Fruit fly (Drosophila melanogaster) whole organism, embryonic: ENCODE measurements around the gene Muc30E.

Experiments
- Awh ChIP-seq: fragments of 200-800 bp; sonication (Bioruptor generic); IDR thresholded peaks from 2 replicates; pipeline ENCODE4, ENCODE4 v1.3.6; 2022; ENCODE audit warnings: missing biosample characterization, missing genetic modification characterization
- CG10209 ChIP-seq: fragments of 200-800 bp; sonication (Bioruptor generic); optimal IDR thresholded peaks from 3 replicates; lab custom pipeline; 2017; ENCODE audit warnings: missing biosample characterization, mild to moderate bottlenecking, missing genetic modification characterization, missing genetic modification reagents
- CG10366 ChIP-seq: fragments of 200-800 bp; sonication (Bioruptor generic); IDR thresholded peaks from 2 replicates; pipeline ENCODE4 v1.3.6; 2022; ENCODE audit warnings: missing biosample characterization, missing genetic modification characterization
- CG10959 ChIP-seq: fragments of 200-800 bp; sonication (Bioruptor generic); IDR thresholded peaks from 2 replicates; pipeline ENCODE4 v1.3.6; 2022; ENCODE audit warnings: missing biosample characterization, missing genetic modification characterization
- CG11696 ChIP-seq: fragments of 200-800 bp; sonication (Bioruptor generic); IDR thresholded peaks from 2 replicates; pipeline ENCODE4 v1.3.6; 2022; ENCODE audit warnings: missing biosample characterization, missing genetic modification characterization
- CG12155 ChIP-seq: fragments of 200-800 bp; sonication (Bioruptor generic); optimal IDR thresholded peaks from 3 replicates; lab custom pipeline; 2016; ENCODE audit warnings: missing biosample characterization, missing genetic modification characterization
- CG1233 ChIP-seq: fragments of 200-800 bp; sonication (Bioruptor generic); optimal IDR thresholded peaks from 4 replicates; lab custom pipeline; 2018; ENCODE audit warnings: missing biosample characterization, mild to moderate bottlenecking, missing genetic modification characterization
- CG12744 ChIP-seq: fragments of 200-800 bp; sonication (Bioruptor generic); optimal IDR thresholded peaks from 2 replicates; lab custom pipeline; 2016; ENCODE audit warnings: missing biosample characterization, missing genetic modification characterization
- CG14965 ChIP-seq: fragments of 200-800 bp; sonication (Bioruptor generic); optimal IDR thresholded peaks from 2 replicates; lab custom pipeline; 2016; ENCODE audit warnings: missing biosample characterization, missing genetic modification characterization, borderline replicate concordance
- CG15011 ChIP-seq: fragments of 200-800 bp; sonication (Bioruptor generic); optimal IDR thresholded peaks from 3 replicates; lab custom pipeline; 2018; ENCODE audit warnings: missing biosample characterization, mild to moderate bottlenecking, missing genetic modification characterization
- CG15073 ChIP-seq: fragments of 200-800 bp; sonication (Bioruptor generic); optimal IDR thresholded peaks from 2 replicates; lab custom pipeline; 2016; ENCODE audit warnings: missing biosample characterization, missing genetic modification characterization
- CG1529 ChIP-seq: fragments of 200-800 bp; sonication (Bioruptor generic); optimal IDR thresholded peaks from 3 replicates; lab custom pipeline; 2018; ENCODE audit warnings: missing biosample characterization, missing genetic modification characterization
- CG17328 ChIP-seq: fragments of 200-800 bp; sonication (Bioruptor generic); IDR thresholded peaks from 2 replicates; pipeline ENCODE4 v1.3.6; 2022; ENCODE audit warnings: missing biosample characterization, missing genetic modification characterization
- CG17361 ChIP-seq: fragments of 200-800 bp; sonication (Bioruptor generic); IDR thresholded peaks from 3 replicates; pipeline ENCODE4 v1.3.6; 2022; ENCODE audit warnings: missing biosample characterization, missing genetic modification characterization
- CG18764 ChIP-seq: fragments of 200-800 bp; sonication (Bioruptor generic); optimal IDR thresholded peaks from 3 replicates; lab custom pipeline; 2016; ENCODE audit warnings: missing biosample characterization, missing genetic modification characterization
- CG2129 ChIP-seq: fragments of 200-800 bp; sonication (Bioruptor generic); IDR thresholded peaks from 2 replicates; pipeline ENCODE4 v1.3.6; 2022; ENCODE audit warnings: missing biosample characterization, missing genetic modification characterization; ENCODE audit not compliant: partially characterized antibody
- CG32772 ChIP-seq: fragments of 200-800 bp; sonication (Bioruptor generic); IDR thresholded peaks from 2 replicates; pipeline ENCODE4 v1.3.6; 2022; ENCODE audit warnings: missing biosample characterization, missing genetic modification characterization
- CG34376 ChIP-seq: fragments of 200-800 bp; sonication (Bioruptor generic); optimal IDR thresholded peaks from 2 replicates; lab custom pipeline; 2018; ENCODE audit warnings: missing biosample characterization, mild to moderate bottlenecking, missing genetic modification characterization
- CG3838 ChIP-seq: fragments of 200-800 bp; sonication (Bioruptor generic); optimal IDR thresholded peaks from 3 replicates; lab custom pipeline; 2016; ENCODE audit warnings: missing biosample characterization, missing genetic modification characterization
- CG3995 ChIP-seq: fragments of 200-800 bp; sonication (Bioruptor generic); optimal IDR thresholded peaks from 3 replicates; lab custom pipeline; 2016; ENCODE audit warnings: missing biosample characterization, missing genetic modification characterization
- CG6272 ChIP-seq: fragments of 200-800 bp; sonication (Bioruptor generic); IDR thresholded peaks from 2 replicates; pipeline ENCODE4 v1.3.6; 2022; ENCODE audit warnings: missing biosample characterization, missing genetic modification characterization
- CG9932 ChIP-seq: fragments of 200-800 bp; sonication (Bioruptor generic); IDR thresholded peaks from 2 replicates; pipeline ENCODE4 v1.3.6; 2022; ENCODE audit warnings: missing biosample characterization, missing genetic modification characterization
- Chrac-16 ChIP-seq: fragments of 200-800 bp; sonication (Bioruptor generic); optimal IDR thresholded peaks from 3 replicates; lab custom pipeline; 2016; ENCODE audit warnings: missing biosample characterization, missing genetic modification characterization
- Deaf1 ChIP-seq: fragments of 200-800 bp; optimal IDR thresholded peaks from 3 replicates; lab custom pipeline; 2019; ENCODE audit warnings: missing biosample characterization, mild to moderate bottlenecking, missing genetic modification characterization, moderate library complexity
- Dek ChIP-seq: fragments of 200-800 bp; sonication (Bioruptor generic); optimal IDR thresholded peaks from 3 replicates; lab custom pipeline; 2019; ENCODE audit warnings: missing biosample characterization, mild to moderate bottlenecking, missing genetic modification characterization, moderate library complexity
- GATAe ChIP-seq: fragments of 200-800 bp; sonication (Bioruptor generic); conservative IDR thresholded peaks from 2 replicates; pipeline ENCODE4 v1.3.6; 2022; ENCODE audit warnings: missing biosample characterization, missing genetic modification characterization
- HLH3B ChIP-seq: fragments of 200-800 bp; sonication (Bioruptor generic); IDR thresholded peaks from 2 replicates; pipeline ENCODE4 v1.3.6; 2022; ENCODE audit warnings: missing biosample characterization, missing genetic modification characterization
- Lpt ChIP-seq: fragments of >200 bp; optimal IDR thresholded peaks from 2 replicates; lab custom pipeline; 2018; ENCODE audit warnings: missing biosample characterization, missing genetic modification characterization
- NC2α ChIP-seq: fragments of 200-800 bp; sonication (Bioruptor generic); optimal IDR thresholded peaks from 2 replicates; lab custom pipeline; 2016; ENCODE audit warnings: missing biosample characterization, missing genetic modification characterization
- Oli ChIP-seq: fragments of 200-800 bp; sonication (Bioruptor generic); optimal IDR thresholded peaks from 2 replicates; lab custom pipeline; 2018; ENCODE audit warnings: missing biosample characterization, mild to moderate bottlenecking, missing genetic modification characterization, moderate library complexity
- Sin3A ChIP-seq: fragments of >200 bp; optimal IDR thresholded peaks from 2 replicates; lab custom pipeline; 2018
- Six4 ChIP-seq: fragments of 200-800 bp; sonication (Bioruptor generic); optimal IDR thresholded peaks from 2 replicates; lab custom pipeline; 2016; ENCODE audit warnings: missing biosample characterization, missing genetic modification characterization
- Sry-β ChIP-seq: fragments of 200-800 bp; sonication (Bioruptor generic); optimal IDR thresholded peaks from 2 replicates; lab custom pipeline; 2018; ENCODE audit warnings: missing biosample characterization, mild to moderate bottlenecking, missing genetic modification characterization, moderate library complexity
- TFAM ChIP-seq: fragments of 200-800 bp; sonication (Bioruptor generic); optimal IDR thresholded peaks from 2 replicates; lab custom pipeline; 2017; ENCODE audit warnings: missing biosample characterization, missing genetic modification characterization, inconsistent platforms
- abd-A ChIP-seq: fragments of 200-800 bp; sonication (Bioruptor generic); optimal IDR thresholded peaks from 3 replicates; lab custom pipeline; 2019; ENCODE audit warnings: missing biosample characterization, mild to moderate bottlenecking, missing genetic modification characterization, moderate library complexity
- ato ChIP-seq: fragments of 200-800 bp; sonication (Bioruptor generic); IDR thresholded peaks from 2 replicates; pipeline ENCODE4 v1.3.6; 2022; ENCODE audit warnings: missing biosample characterization, missing genetic modification characterization; ENCODE audit not compliant: partially characterized antibody
- br ChIP-seq: fragments of >200 bp; optimal IDR thresholded peaks from 2 replicates; lab custom pipeline; 2017
- btn ChIP-seq: fragments of 200-800 bp; sonication (Bioruptor generic); optimal IDR thresholded peaks from 2 replicates; lab custom pipeline; 2016; ENCODE audit warnings: missing biosample characterization, missing genetic modification characterization
- dan ChIP-seq: fragments of 200-800 bp; sonication (Bioruptor generic); IDR thresholded peaks from 2 replicates; pipeline ENCODE4 v1.3.6; 2022; ENCODE audit warnings: missing biosample characterization, missing genetic modification characterization
- disco-r ChIP-seq: fragments of 200-800 bp; sonication (Bioruptor generic); optimal IDR thresholded peaks from 2 replicates; lab custom pipeline; 2016; ENCODE audit warnings: missing biosample characterization, missing genetic modification characterization
- emc ChIP-seq: fragments of 200-800 bp; sonication (Bioruptor generic); optimal IDR thresholded peaks from 2 replicates; lab custom pipeline; 2016; ENCODE audit warnings: missing biosample characterization, missing genetic modification characterization
- en ChIP-seq: fragments of 200-800 bp; sonication (Bioruptor generic); optimal IDR thresholded peaks from 2 replicates; lab custom pipeline; 2016; ENCODE audit warnings: missing biosample characterization, missing genetic modification characterization
- fd96Cb ChIP-seq: fragments of 200-800 bp; sonication (Bioruptor generic); optimal IDR thresholded peaks from 2 replicates; lab custom pipeline; 2018; ENCODE audit warnings: missing biosample characterization, mild to moderate bottlenecking, missing genetic modification characterization, moderate library complexity
- gsb ChIP-seq: fragments of 200-800 bp; sonication (Bioruptor generic); IDR thresholded peaks from 2 replicates; pipeline ENCODE4 v1.3.6; 2022; ENCODE audit warnings: missing biosample characterization, missing genetic modification characterization
- ind ChIP-seq: fragments of 200-800 bp; sonication (Bioruptor generic); optimal IDR thresholded peaks from 3 replicates; lab custom pipeline; 2016; ENCODE audit warnings: missing biosample characterization, missing genetic modification characterization
- pros ChIP-seq: fragments of 200-800 bp; sonication (Bioruptor generic); optimal IDR thresholded peaks from 3 replicates; lab custom pipeline; 2019; ENCODE audit warnings: missing biosample characterization, mild to moderate bottlenecking, missing genetic modification characterization, moderate library complexity
- row ChIP-seq: fragments of 200-800 bp; sonication (Bioruptor generic); IDR thresholded peaks from 3 replicates; pipeline ENCODE4 v1.3.6; 2022; ENCODE audit warnings: missing biosample characterization, missing genetic modification characterization
- sd ChIP-seq: fragments of 200-800 bp; sonication (Bioruptor generic); optimal IDR thresholded peaks from 3 replicates; lab custom pipeline; 2018; ENCODE audit warnings: missing biosample characterization, mild to moderate bottlenecking, missing genetic modification characterization, moderate library complexity
- trh ChIP-seq: fragments of 200-800 bp; sonication (Bioruptor generic); optimal IDR thresholded peaks from 2 replicates; lab custom pipeline; 2016; ENCODE audit warnings: missing biosample characterization, missing genetic modification characterization
- unc-4 ChIP-seq: fragments of 200-800 bp; sonication (Bioruptor generic); IDR thresholded peaks from 2 replicates; pipeline ENCODE4 v1.3.6; 2022; ENCODE audit warnings: missing biosample characterization, missing genetic modification characterization; ENCODE audit not compliant: partially characterized antibody
- wdn ChIP-seq: fragments of 200-800 bp; sonication (Bioruptor generic); IDR thresholded peaks from 2 replicates; pipeline ENCODE4 v1.3.6; 2022; ENCODE audit warnings: missing biosample characterization, missing genetic modification characterization
- wek ChIP-seq: fragments of 200-800 bp; sonication (Bioruptor generic); optimal IDR thresholded peaks from 3 replicates; lab custom pipeline; 2018; ENCODE audit warnings: missing biosample characterization, mild to moderate bottlenecking, missing genetic modification characterization, moderate library complexity
- yki ChIP-seq: fragments of >200 bp; optimal IDR thresholded peaks from 3 replicates; lab custom pipeline; 2018

Muc30E gene

dm6 chr2L:9921401-9921800 is 18.5 kb upstream of the Muc30E start, which contains the start of gene CG4592 (continued):
- TF ChIP-seq CG10366, result peak; percentile 72
- TF ChIP-seq ato, result no peak
- peak; percentile 49; the same call in 1 of the 2 replicates for TF ChIP-seq CG11696 (GFP tag; lab: Robert Waterston, UW)
- TF ChIP-seq gsb (GFP tag; lab: Robert Waterston, UW), result no peak
- TF ChIP-seq Sry-β (GFP tag; lab: Kevin White, UChicago), result no peak
- peak; percentile 5 for TF ChIP-seq CG3838 (GFP tag; lab: Kevin White, UChicago)
- TF ChIP-seq TFAM (GFP tag; lab: Kevin White, UChicago), result no peak
- TF ChIP-seq disco-r (GFP tag; lab: Kevin White, UChicago), result no peak
- TF ChIP-seq CG15011 (GFP tag; lab: Kevin White, UChicago), result peak; percentile 3
- no peak for TF ChIP-seq sd
- peak; percentile 10 for TF ChIP-seq Chrac-16
- TF ChIP-seq CG34376, result peak; percentile 64
- no peak for TF ChIP-seq CG1529
- TF ChIP-seq wek (GFP tag; lab: Kevin White, UChicago), result no peak
- peak; percentile 53 for TF ChIP-seq CG12155 (GFP tag; lab: Kevin White, UChicago)
- no peak for TF ChIP-seq Awh
- TF ChIP-seq CG2129 (GFP tag; lab: Robert Waterston, UW), result no peak
- peak; percentile 58 for TF ChIP-seq CG1233
- TF ChIP-seq CG15073, result no peak
- no peak; the same call in 2 of the 3 replicates for TF ChIP-seq CG17361 (GFP tag; lab: Robert Waterston, UW)
- no peak for TF ChIP-seq CG6272
- TF ChIP-seq Dek (tag; lab: Kevin White, UChicago), result no peak
- TF ChIP-seq CG32772 (GFP tag; lab: Robert Waterston, UW), result 0 out of 2 replicates have a peak, but pooled peaks have one; percentile 22
- peak; percentile 57 for TF ChIP-seq CG9932 (GFP tag; lab: Robert Waterston, UW)
- no peak for TF ChIP-seq trh (GFP tag; lab: Kevin White, UChicago)
- no peak for TF ChIP-seq en (GFP tag; lab: Kevin White, UChicago)
- no peak for TF ChIP-seq CG3995 (GFP tag; lab: Kevin White, UChicago)
- peak; percentile 33 for TF ChIP-seq Oli
- TF ChIP-seq CG10209 (GFP tag; lab: Kevin White, UChicago), result peak; percentile 58
- 0 out of 2 replicates have a peak, but pooled peaks have one; percentile 22 for TF ChIP-seq wdn (GFP tag; lab: Robert Waterston, UW)
- TF ChIP-seq GATAe (GFP tag; lab: Robert Waterston, UW), result no peak
- 0 out of 2 replicates have a peak, but pooled peaks have one; percentile 32 for TF ChIP-seq CG17328 (GFP tag; lab: Robert Waterston, UW)
- no peak for TF ChIP-seq CG18764 (GFP tag; lab: Kevin White, UChicago)
- 0 out of 2 replicates have a peak, but pooled peaks have one; percentile 15 for TF ChIP-seq unc-4 (GFP tag; lab: Robert Waterston, UW)
- peak; percentile 62; the same call in 1 of the 2 replicates for TF ChIP-seq HLH3B (GFP tag; lab: Robert Waterston, UW)
- TF ChIP-seq dan (GFP tag; lab: Robert Waterston, UW), result no peak
- TF ChIP-seq emc (GFP tag; lab: Kevin White, UChicago), result no peak
- TF ChIP-seq abd-A (tag; lab: Kevin White, UChicago), result no peak
- no peak for TF ChIP-seq Sin3A (lab: Kevin White, UChicago)
- TF ChIP-seq Lpt (GFP tag; lab: Kevin White, UChicago), result no peak
- TF ChIP-seq btn (GFP tag; lab: Kevin White, UChicago), result no peak
- peak; percentile 27 for TF ChIP-seq Deaf1
- TF ChIP-seq CG14965 (GFP tag; lab: Kevin White, UChicago), result no peak
- peak; percentile 22 for TF ChIP-seq CG12744 (GFP tag; lab: Kevin White, UChicago)
- TF ChIP-seq CG10959 (GFP tag; lab: Robert Waterston, UW), result no peak
- no peak for TF ChIP-seq yki (lab: Kevin White, UChicago)
- no peak for TF ChIP-seq br (lab: Kevin White, UChicago)
- peak; percentile 81 for TF ChIP-seq row (GFP tag; lab: Robert Waterston, UW)
- no peak for TF ChIP-seq pros (GFP tag; lab: Kevin White, UChicago)
- no peak for TF ChIP-seq Six4 (GFP tag; lab: Kevin White, UChicago)
- TF ChIP-seq fd96Cb (tag; lab: Kevin White, UChicago), result peak; percentile 41
- no peak for TF ChIP-seq NC2α (GFP tag; lab: Kevin White, UChicago)
- TF ChIP-seq ind, result peak; percentile 27
